Fruit fly (Drosophila melanogaster): Measurements from ENCODE around the gene Diap1.

The Diap1 gene

dm6 chr3L:16027163-16027633 lies 23.6 kb downstream of the Diap1 start (continued):
- TF ChIP-seq Usf (GFP tag; optimal IDR thresholded peaks at IDR 0.05): no peak
- peak; percentile 69 for TF ChIP-seq CG2202 (tag; optimal IDR thresholded peaks at IDR 0.05)
- TF ChIP-seq prd (optimal IDR thresholded peaks at IDR 0.05): no peak
- TF ChIP-seq prd (GFP tag; IDR thresholded peaks at IDR 0.05): peak; percentile 33; the same call in 1 of the 3 replicates
- peak; percentile 48 for TF ChIP-seq Ptx1 (GFP tag; IDR thresholded peaks at IDR 0.05)
- no peak for TF ChIP-seq eve (GFP tag; optimal IDR thresholded peaks at IDR 0.05)
- TF ChIP-seq kni (GFP tag; optimal IDR thresholded peaks at IDR 0.05): peak; percentile 87
- TF ChIP-seq E2f1 (GFP tag; IDR thresholded peaks at IDR 0.05): peak; percentile 36; the same call in 1 of the 2 replicates
- 0 out of 2 replicates have a peak, but pooled peaks have one; percentile 7 for TF ChIP-seq wdn (GFP tag; IDR thresholded peaks at IDR 0.05)
- TF ChIP-seq hth (optimal IDR thresholded peaks at IDR 0.05): no peak
- peak; percentile 9 for TF ChIP-seq CG18011 (GFP tag; optimal IDR thresholded peaks at IDR 0.05)
- peak in 1 of 2 experiments; percentile 20 for TF ChIP-seq pan (optimal IDR thresholded peaks at IDR 0.05)
- TF ChIP-seq pan (GFP tag; optimal IDR thresholded peaks at IDR 0.05 in 1 of 2, IDR thresholded peaks at IDR 0.05 in 1 of 2): peak in 1 of 2 experiments; percentile 73
- TF ChIP-seq gcm (GFP tag; optimal IDR thresholded peaks at IDR 0.05): no peak
- TF ChIP-seq Vsx1 (GFP tag; optimal IDR thresholded peaks at IDR 0.05): peak; percentile 81
- no peak for TF ChIP-seq Hand (GFP tag; optimal IDR thresholded peaks at IDR 0.05)
- TF ChIP-seq CG7987 (GFP tag; optimal IDR thresholded peaks at IDR 0.05): peak; percentile 71
- TF ChIP-seq Hr51 (GFP tag; optimal IDR thresholded peaks at IDR 0.05): no peak
- no peak for TF ChIP-seq NfI (GFP tag; optimal IDR thresholded peaks at IDR 0.05)
- peak; percentile 14 for TF ChIP-seq CG8281 (tag; optimal IDR thresholded peaks at IDR 0.05)
- TF ChIP-seq pnt (GFP tag; optimal IDR thresholded peaks at IDR 0.05): peak; percentile 7
- TF ChIP-seq CG2120 (GFP tag; optimal IDR thresholded peaks at IDR 0.05): peak; percentile 44
- TF ChIP-seq CG11247 (GFP tag; IDR thresholded peaks at IDR 0.05): no peak
- TF ChIP-seq esg (GFP tag; conservative IDR thresholded peaks at IDR 0.05): 0 out of 2 replicates have a peak, but pooled peaks have one; percentile 14
- 0 out of 2 replicates have a peak, but pooled peaks have one; percentile 17 for TF ChIP-seq ham (GFP tag; IDR thresholded peaks at IDR 0.05)
- peak; percentile 40; the same call in 1 of the 2 replicates for TF ChIP-seq CG31441 (GFP tag; IDR thresholded peaks at IDR 0.05)
- TF ChIP-seq CG30403 (GFP tag; optimal IDR thresholded peaks at IDR 0.05): no peak
- TF ChIP-seq Neu2 (GFP tag; optimal IDR thresholded peaks at IDR 0.05; ENCODE audit: borderline replicate concordance): no peak
- TF ChIP-seq salm (tag; optimal IDR thresholded peaks at IDR 0.05): no peak
- no peak for TF ChIP-seq dm (GFP tag; optimal IDR thresholded peaks at IDR 0.05)
- no peak for TF ChIP-seq zen (tag; optimal IDR thresholded peaks at IDR 0.05)
- no peak; the same call in 1 of the 2 replicates for TF ChIP-seq CG31224 (GFP tag; IDR thresholded peaks at IDR 0.05)
- peak; percentile 35 for TF ChIP-seq CG4820 (GFP tag; optimal IDR thresholded peaks at IDR 0.05)
- TF ChIP-seq Opbp (GFP tag; IDR thresholded peaks at IDR 0.05; ENCODE audit: partially characterized antibody): no peak
- TF ChIP-seq CG14860 (GFP tag; IDR thresholded peaks at IDR 0.05; ENCODE audit: partially characterized antibody): no peak
- no peak for TF ChIP-seq tup (GFP tag; optimal IDR thresholded peaks at IDR 0.05)
- no peak for TF ChIP-seq unc-4 (GFP tag; IDR thresholded peaks at IDR 0.05; ENCODE audit: partially characterized antibody)
- TF ChIP-seq ara (GFP tag; IDR thresholded peaks at IDR 0.05): peak; percentile 44; the same call in 1 of the 2 replicates
- no peak for TF ChIP-seq CG8290 (GFP tag; optimal IDR thresholded peaks at IDR 0.05)
- peak in 1 of 2 experiments; percentile 65 for TF ChIP-seq CG8290 (tag; optimal IDR thresholded peaks at IDR 0.05)
- TF ChIP-seq gsb-n (tag; optimal IDR thresholded peaks at IDR 0.05): no peak
- TF ChIP-seq CG43689 (GFP tag; IDR thresholded peaks at IDR 0.05): no peak
- peak; percentile 0 for TF ChIP-seq CG12236 (GFP tag; optimal IDR thresholded peaks at IDR 0.05)
- no peak for TF ChIP-seq Dip2 (GFP tag; IDR thresholded peaks at IDR 0.05)
- TF ChIP-seq ems (GFP tag; optimal IDR thresholded peaks at IDR 0.05): peak; percentile 13
- TF ChIP-seq Six4 (GFP tag; optimal IDR thresholded peaks at IDR 0.05): no peak
- no peak for TF ChIP-seq CG17802 (tag; optimal IDR thresholded peaks at IDR 0.05)
- TF ChIP-seq Med (GFP tag): peak; percentile 84
- TF ChIP-seq CG12391 (tag; optimal IDR thresholded peaks at IDR 0.05): peak; percentile 15
- no peak for TF ChIP-seq aop (GFP tag; IDR thresholded peaks at IDR 0.05)
- TF ChIP-seq crc (GFP tag; optimal IDR thresholded peaks at IDR 0.05): no peak
